Fruit fly (Drosophila melanogaster): ENCODE data around the gene CG1571.

The CG1571 gene

dm6 chrX:8114476-8115342, 39.0 kb downstream of the CG1571 start (continued):
- TF ChIP-seq tna (GFP tag; IDR thresholded peaks at IDR 0.05; ENCODE audit: partially characterized antibody) (no peak), Atf-2 (GFP tag; optimal IDR thresholded peaks at IDR 0.05) (peak; percentile 25), schlank (tag; optimal IDR thresholded peaks at IDR 0.05) (peak; percentile 69), Dbx (GFP tag; IDR thresholded peaks at IDR 0.05) (peak; percentile 55; the same call in 1 of the 3 replicates), CG31388 (GFP tag; optimal IDR thresholded peaks at IDR 0.05) (peak; percentile 13), CG16779 (GFP tag; IDR thresholded peaks at IDR 0.05) (no peak), CG13424 (tag; optimal IDR thresholded peaks at IDR 0.05) (peak; percentile 77), Hsf (GFP tag; optimal IDR thresholded peaks at IDR 0.05) (peak; percentile 71), CG9215 (GFP tag; IDR thresholded peaks at IDR 0.05) (peak; percentile 30; the same call in 1 of the 2 replicates), CG9727 (GFP tag; optimal IDR thresholded peaks at IDR 0.05) (peak; percentile 58), Antp (GFP tag; optimal IDR thresholded peaks at IDR 0.05) (no peak), sqz (GFP tag; optimal IDR thresholded peaks at IDR 0.05) (no peak), lola (GFP tag; optimal IDR thresholded peaks at IDR 0.05) (peak in 1 of 3 experiments; percentile 18), prd (optimal IDR thresholded peaks at IDR 0.05) (no peak), prd (GFP tag; IDR thresholded peaks at IDR 0.05) (peak; percentile 68), chinmo (GFP tag; IDR thresholded peaks at IDR 0.05; ENCODE audit: partially characterized antibody) (0 out of 4 replicates have a peak, but pooled peaks have one; percentile 40), CG13123 (GFP tag; optimal IDR thresholded peaks at IDR 0.05) (no peak), da (GFP tag; optimal IDR thresholded peaks at IDR 0.05) (no peak), dpn (GFP tag; optimal IDR thresholded peaks at IDR 0.05) (peak in 1 of 2 experiments; percentile 38), crp (GFP tag; optimal IDR thresholded peaks at IDR 0.05) (peak in 1 of 2 experiments; percentile 16), sna (GFP tag; IDR thresholded peaks at IDR 0.05; ENCODE audit: partially characterized antibody) (no peak), CG12299 (tag; optimal IDR thresholded peaks at IDR 0.05) (peak; percentile 25), run (tag; optimal IDR thresholded peaks at IDR 0.05) (peak; percentile 42), CG3407 (GFP tag; optimal IDR thresholded peaks at IDR 0.05) (no peak), dati (GFP tag; IDR thresholded peaks at IDR 0.05) (no peak), Lhr (GFP tag; optimal IDR thresholded peaks at IDR 0.05) (no peak), NC2α (GFP tag; optimal IDR thresholded peaks at IDR 0.05) (no peak), CG1832 (GFP tag; optimal IDR thresholded peaks at IDR 0.05) (no peak), Hr78 (GFP tag; optimal IDR thresholded peaks at IDR 0.05) (peak in 1 of 2 experiments; percentile 61), gsb-n (tag; optimal IDR thresholded peaks at IDR 0.05) (no peak), CG16815 (GFP tag; optimal IDR thresholded peaks at IDR 0.05) (no peak), CG15011 (GFP tag; optimal IDR thresholded peaks at IDR 0.05) (peak; percentile 62), fu2 (GFP tag; optimal IDR thresholded peaks at IDR 0.05) (peak; percentile 33), sob (GFP tag; IDR thresholded peaks at IDR 0.05) (peak; percentile 62), slbo (GFP tag; IDR thresholded peaks at IDR 0.05) (peak; percentile 78), CG18262 (tag; optimal IDR thresholded peaks at IDR 0.05) (peak; percentile 55), CG12104 (GFP tag; optimal IDR thresholded peaks at IDR 0.05) (peak; percentile 42), vvl (GFP tag; IDR thresholded peaks at IDR 0.05) (peak; percentile 43; the same call in 1 of the 2 replicates), dysf (GFP tag; IDR thresholded peaks at IDR 0.05) (peak; percentile 73), CG15696 (tag; optimal IDR thresholded peaks at IDR 0.05) (peak; percentile 15), Ptx1 (GFP tag; IDR thresholded peaks at IDR 0.05) (peak; percentile 51; the same call in 1 of the 2 replicates), dmrt11E (tag; optimal IDR thresholded peaks at IDR 0.05) (no peak), BEAF-32 (GFP tag; optimal IDR thresholded peaks at IDR 0.05) (no peak), CG11247 (GFP tag; IDR thresholded peaks at IDR 0.05) (0 out of 2 replicates have a peak, but pooled peaks have one; percentile 32), CG9817 (tag; optimal IDR thresholded peaks at IDR 0.05) (peak; percentile 72), bcd (GFP tag; optimal IDR thresholded peaks at IDR 0.05) (peak; percentile 38), ems (GFP tag; optimal IDR thresholded peaks at IDR 0.05) (peak; percentile 63), Bdp1 (GFP tag; optimal IDR thresholded peaks at IDR 0.05) (peak; percentile 28)
